Fruit fly (Drosophila melanogaster) whole organism, embryonic: ENCODE results near the gene CG31883.

Experiments used
- Aef1 ChIP-seq: fragments of 200-800 bp; sonication (Bioruptor generic); IDR thresholded peaks from 3 replicates; pipeline ENCODE4 v1.3.6; 2022; ENCODE audit warnings: missing biosample characterization, missing genetic modification characterization
- Atf-2 ChIP-seq: fragments of 200-800 bp; sonication (Bioruptor generic); optimal IDR thresholded peaks from 2 replicates; lab custom pipeline; 2016; ENCODE audit warnings: missing biosample characterization, missing genetic modification characterization
- B-H2 ChIP-seq: fragments of 200-800 bp; sonication (Bioruptor generic); optimal IDR thresholded peaks from 2 replicates; lab custom pipeline; 2018; ENCODE audit warnings: missing biosample characterization, mild to moderate bottlenecking, missing genetic modification characterization
- CG10274 ChIP-seq: fragments of 200-800 bp; sonication (Bioruptor generic); optimal IDR thresholded peaks from 3 replicates; lab custom pipeline; 2017; ENCODE audit warnings: missing biosample characterization, mild to moderate bottlenecking, missing genetic modification characterization
- CG10431 ChIP-seq: fragments of 200-800 bp; sonication (Bioruptor generic); optimal IDR thresholded peaks from 3 replicates; lab custom pipeline; 2018; ENCODE audit warnings: missing biosample characterization, mild to moderate bottlenecking, missing genetic modification characterization
- CG10543 ChIP-seq: fragments of 200-800 bp; sonication (Bioruptor generic); optimal IDR thresholded peaks from 3 replicates; lab custom pipeline; 2017; ENCODE audit warnings: missing biosample characterization, mild to moderate bottlenecking, missing genetic modification characterization, moderate library complexity
- CG10654 ChIP-seq: fragments of 200-800 bp; sonication (Bioruptor generic); optimal IDR thresholded peaks from 2 replicates; lab custom pipeline; 2016; ENCODE audit warnings: missing biosample characterization, missing genetic modification characterization
- CG10959 ChIP-seq: fragments of 200-800 bp; sonication (Bioruptor generic); IDR thresholded peaks from 2 replicates; pipeline ENCODE4 v1.3.6; 2022; ENCODE audit warnings: missing biosample characterization, missing genetic modification characterization
- CG11093 ChIP-seq: fragments of 200-800 bp; sonication (Bioruptor generic); IDR thresholded peaks from 3 replicates; pipeline ENCODE4 v1.3.6; 2022; ENCODE audit warnings: missing biosample characterization, missing genetic modification characterization
- CG11723 ChIP-seq: fragments of 200-800 bp; sonication (Bioruptor generic); optimal IDR thresholded peaks from 2 replicates; lab custom pipeline; 2017; ENCODE audit warnings: missing biosample characterization, mild to moderate bottlenecking, missing genetic modification characterization
- CG12071 ChIP-seq: fragments of 200-800 bp; sonication (Bioruptor generic); optimal IDR thresholded peaks from 3 replicates; lab custom pipeline; 2018; ENCODE audit warnings: missing biosample characterization, mild to moderate bottlenecking, missing genetic modification characterization
- CG12219 ChIP-seq: fragments of 200-800 bp; sonication (Bioruptor generic); optimal IDR thresholded peaks from 3 replicates; lab custom pipeline; 2018; ENCODE audit warnings: missing biosample characterization, mild to moderate bottlenecking, missing genetic modification characterization
- CG12769 ChIP-seq: fragments of 200-800 bp; sonication (Bioruptor generic); optimal IDR thresholded peaks from 2 replicates; lab custom pipeline; 2019; ENCODE audit warnings: missing biosample characterization, mild to moderate bottlenecking, missing genetic modification characterization, moderate library complexity
- CG13424 ChIP-seq: fragments of 200-800 bp; sonication (Bioruptor generic); optimal IDR thresholded peaks from 2 replicates; lab custom pipeline; 2019; ENCODE audit warnings: missing biosample characterization, mild to moderate bottlenecking, missing genetic modification characterization, moderate library complexity
- CG17361 ChIP-seq: fragments of 200-800 bp; sonication (Bioruptor generic); IDR thresholded peaks from 3 replicates; pipeline ENCODE4 v1.3.6; 2022; ENCODE audit warnings: missing biosample characterization, missing genetic modification characterization
- CG1792 ChIP-seq: fragments of 200-800 bp; sonication (Bioruptor generic); optimal IDR thresholded peaks from 2 replicates; lab custom pipeline; 2016; ENCODE audit warnings: missing biosample characterization, missing genetic modification characterization
- CG18599 ChIP-seq: fragments of 200-800 bp; sonication (Bioruptor generic); optimal IDR thresholded peaks from 3 replicates; lab custom pipeline; 2017; ENCODE audit warnings: missing biosample characterization, missing genetic modification characterization, mild to moderate bottlenecking, moderate library complexity, missing genetic modification reagents
- CG2129 ChIP-seq: fragments of 200-800 bp; sonication (Bioruptor generic); IDR thresholded peaks from 2 replicates; pipeline ENCODE4 v1.3.6; 2022; ENCODE audit warnings: missing biosample characterization, missing genetic modification characterization; ENCODE audit not compliant: partially characterized antibody
- CG30403 ChIP-seq: fragments of 200-800 bp; sonication (Bioruptor generic); optimal IDR thresholded peaks from 3 replicates; lab custom pipeline; 2016; ENCODE audit warnings: missing biosample characterization, missing genetic modification characterization
- CG31388 ChIP-seq: fragments of 200-800 bp; sonication (Bioruptor generic); optimal IDR thresholded peaks from 2 replicates; lab custom pipeline; 2016; ENCODE audit warnings: missing biosample characterization, missing genetic modification characterization
- CG3838 ChIP-seq: fragments of 200-800 bp; sonication (Bioruptor generic); optimal IDR thresholded peaks from 3 replicates; lab custom pipeline; 2016; ENCODE audit warnings: missing biosample characterization, missing genetic modification characterization
- CG43689 ChIP-seq: fragments of 200-800 bp; sonication (Bioruptor generic); IDR thresholded peaks from 2 replicates; pipeline ENCODE4 v1.3.6; 2022; ENCODE audit warnings: missing biosample characterization, missing genetic modification characterization
- CG5953 ChIP-seq: fragments of 200-800 bp; sonication (Bioruptor generic); IDR thresholded peaks from 2 replicates; pipeline ENCODE4 v1.3.6; 2022; ENCODE audit warnings: missing biosample characterization, missing genetic modification characterization
- CG7987 ChIP-seq: fragments of 200-800 bp; sonication (Bioruptor generic); optimal IDR thresholded peaks from 2 replicates; lab custom pipeline; 2018; ENCODE audit warnings: missing biosample characterization, mild to moderate bottlenecking, missing genetic modification characterization, moderate library complexity
- CrebB ChIP-seq: fragments of 200-800 bp; sonication (Bioruptor generic); optimal IDR thresholded peaks from 3 replicates; lab custom pipeline; 2018; ENCODE audit warnings: missing biosample characterization, mild to moderate bottlenecking, missing genetic modification characterization
- D19A ChIP-seq: fragments of 200-800 bp; optimal IDR thresholded peaks from 3 replicates; lab custom pipeline; 2019; ENCODE audit warnings: missing biosample characterization, mild to moderate bottlenecking, missing genetic modification characterization, moderate library complexity
- Dek ChIP-seq: fragments of 200-800 bp; sonication (Bioruptor generic); optimal IDR thresholded peaks from 3 replicates; lab custom pipeline; 2019; ENCODE audit warnings: missing biosample characterization, mild to moderate bottlenecking, missing genetic modification characterization, moderate library complexity
- E2f1 ChIP-seq: fragments of 200-800 bp; sonication (Bioruptor generic); IDR thresholded peaks from 2 replicates; pipeline ENCODE4 v1.3.6; 2022; ENCODE audit warnings: missing biosample characterization, missing genetic modification characterization
- ERR ChIP-seq: fragments of 200-800 bp; sonication (Bioruptor generic); optimal IDR thresholded peaks from 2 replicates; lab custom pipeline; 2016; ENCODE audit warnings: missing biosample characterization, missing genetic modification characterization
- Fer2 ChIP-seq: fragments of 200-800 bp; sonication (Bioruptor generic); optimal IDR thresholded peaks from 2 replicates; lab custom pipeline; 2018; ENCODE audit warnings: missing biosample characterization, mild to moderate bottlenecking, missing genetic modification characterization, moderate library complexity
- NFAT ChIP-seq: fragments of 200-800 bp; sonication (Bioruptor generic); IDR thresholded peaks from 2 replicates; pipeline ENCODE4 v1.3.6; 2022; ENCODE audit warnings: missing biosample characterization, missing genetic modification characterization
- Oaz ChIP-seq: fragments of 200-800 bp; sonication (Bioruptor generic); IDR thresholded peaks from 2 replicates; pipeline ENCODE4 v1.3.6; 2022; ENCODE audit warnings: missing biosample characterization, missing genetic modification characterization
- Oli ChIP-seq: fragments of 200-800 bp; sonication (Bioruptor generic); optimal IDR thresholded peaks from 2 replicates; lab custom pipeline; 2018; ENCODE audit warnings: missing biosample characterization, mild to moderate bottlenecking, missing genetic modification characterization, moderate library complexity
- Sry-δ ChIP-seq: fragments of 200-800 bp; sonication (Bioruptor generic); optimal IDR thresholded peaks from 2 replicates; lab custom pipeline; 2016; ENCODE audit warnings: missing biosample characterization, missing genetic modification characterization
- Ssrp ChIP-seq: fragments of 200-800 bp; sonication (Bioruptor generic); optimal IDR thresholded peaks from 2 replicates; lab custom pipeline; 2018; ENCODE audit warnings: missing biosample characterization, mild to moderate bottlenecking, missing genetic modification characterization, moderate library complexity
- Xrp1 ChIP-seq: fragments of 200-800 bp; sonication (Bioruptor generic); IDR thresholded peaks from 2 replicates; pipeline ENCODE4 v1.3.6; 2022; ENCODE audit warnings: missing biosample characterization, missing genetic modification characterization
- crol ChIP-seq: fragments of 200-800 bp; sonication (Bioruptor generic); IDR thresholded peaks from 2 replicates; pipeline ENCODE4 v1.3.6; 2022; ENCODE audit warnings: missing biosample characterization, missing genetic modification characterization
- cwo ChIP-seq: fragments of 200-800 bp; sonication (Bioruptor generic); optimal IDR thresholded peaks from 3 replicates; lab custom pipeline; 2017; ENCODE audit warnings: missing biosample characterization, missing genetic modification characterization, mild to moderate bottlenecking, moderate library complexity, missing genetic modification reagents
- her ChIP-seq: fragments of 200-800 bp; sonication (Bioruptor generic); optimal IDR thresholded peaks from 2 replicates; lab custom pipeline; 2016; ENCODE audit warnings: missing biosample characterization, missing genetic modification characterization
- ind ChIP-seq: fragments of 200-800 bp; sonication (Bioruptor generic); optimal IDR thresholded peaks from 3 replicates; lab custom pipeline; 2016; ENCODE audit warnings: missing biosample characterization, missing genetic modification characterization
- lab ChIP-seq: fragments of 200-800 bp; sonication (Bioruptor generic); optimal IDR thresholded peaks from 3 replicates; lab custom pipeline; 2017; ENCODE audit warnings: missing biosample characterization, missing genetic modification characterization, mild to moderate bottlenecking, moderate library complexity, missing genetic modification reagents
- lmd ChIP-seq: fragments of 200-800 bp; sonication (Bioruptor generic); IDR thresholded peaks from 2 replicates; pipeline ENCODE4 v1.3.6; 2022; ENCODE audit warnings: missing biosample characterization, missing genetic modification characterization
- peb ChIP-seq: fragments of 200-800 bp; sonication (Bioruptor generic); IDR thresholded peaks from 2 replicates; pipeline ENCODE4 v1.3.6; 2022; ENCODE audit warnings: missing biosample characterization, missing genetic modification characterization
- sima ChIP-seq: fragments of 200-800 bp; sonication (Bioruptor generic); optimal IDR thresholded peaks from 2 replicates; lab custom pipeline; 2016; ENCODE audit warnings: missing biosample characterization, missing genetic modification characterization
- so ChIP-seq: fragments of 200-800 bp; sonication (Bioruptor generic); IDR thresholded peaks from 3 replicates; pipeline ENCODE4 v1.3.6; 2022; ENCODE audit warnings: missing biosample characterization, missing genetic modification characterization
- sob ChIP-seq: fragments of 200-800 bp; sonication (Bioruptor generic); IDR thresholded peaks from 2 replicates; pipeline ENCODE4 v1.3.6; 2022; ENCODE audit warnings: missing biosample characterization, missing genetic modification characterization
- sug ChIP-seq: fragments of 200-800 bp; optimal IDR thresholded peaks from 2 replicates; lab custom pipeline; 2019; ENCODE audit warnings: missing biosample characterization, mild to moderate bottlenecking, missing genetic modification characterization, moderate library complexity
- tll ChIP-seq, 2 experiments: fragments of 200-800 bp in 1 of 2; fragments of >200 bp in 1 of 2; sonication (Bioruptor generic) in 1 of 2; optimal IDR thresholded peaks; 2 replicates each; lab custom pipeline; 2017 to 2019; ENCODE audit warnings: missing biosample characterization in 2 of 2, missing genetic modification characterization in 2 of 2, mild to moderate bottlenecking in 1 of 2, moderate library complexity in 1 of 2
- vfl ChIP-seq: fragments of 200-800 bp; sonication (Bioruptor generic); optimal IDR thresholded peaks from 2 replicates; lab custom pipeline; 2016; ENCODE audit warnings: missing biosample characterization, missing genetic modification characterization
- vvl ChIP-seq: fragments of 200-800 bp; sonication (Bioruptor generic); IDR thresholded peaks from 2 replicates; pipeline ENCODE4 v1.3.6; 2022; ENCODE audit warnings: missing biosample characterization, missing genetic modification characterization

The CG31883 gene

dm6 chr2L:9494663-9495417 is 33.5 kb upstream of the CG31883 start, which contains the start of gene Gdi (continued):
- TF ChIP-seq B-H2 (GFP tag; lab: Kevin White, UChicago) (peak; percentile 43), ERR (no peak), CG13424 (tag; lab: Kevin White, UChicago) (peak; percentile 30), Oaz (GFP tag; lab: Robert Waterston, UW) (no peak), peb (GFP tag; lab: Robert Waterston, UW) (no peak), D19A (tag; lab: Kevin White, UChicago) (no peak), CG1792 (GFP tag; lab: Kevin White, UChicago) (peak; percentile 17), CG11723 (GFP tag; lab: Kevin White, UChicago) (no peak), Sry-δ (GFP tag; lab: Kevin White, UChicago) (peak; percentile 46), cwo (GFP tag; lab: Kevin White, UChicago) (no peak), Ssrp (tag; lab: Kevin White, UChicago) (peak; percentile 4), CG10274 (no peak), her (no peak), CG2129 (GFP tag; lab: Robert Waterston, UW) (no peak), tll (GFP tag; optimal IDR thresholded peaks at IDR 0.05; lab: Kevin White, UChicago) (no peak), CG10959 (GFP tag; lab: Robert Waterston, UW) (no peak), CG10543 (GFP tag; lab: Kevin White, UChicago) (peak; percentile 3), CrebB (tag; lab: Kevin White, UChicago) (no peak), CG10431 (GFP tag; lab: Kevin White, UChicago) (no peak), E2f1 (GFP tag; lab: Robert Waterston, UW) (no peak), crol (GFP tag; lab: Robert Waterston, UW) (no peak), CG12071 (GFP tag; lab: Kevin White, UChicago) (no peak), sug (tag; lab: Kevin White, UChicago) (peak; percentile 5), Xrp1 (peak; percentile 38; the same call in 1 of the 2 replicates), Dek (tag; lab: Kevin White, UChicago) (no peak), lab (no peak), so (GFP tag; lab: Robert Waterston, UW) (no peak), Oli (no peak), Aef1 (peak; percentile 30; the same call in 2 of the 3 replicates), CG12769 (peak; percentile 27), Fer2 (tag; lab: Kevin White, UChicago) (peak; percentile 7), Atf-2 (GFP tag; lab: Kevin White, UChicago) (no peak), CG12219 (GFP tag; lab: Kevin White, UChicago) (no peak), NFAT (GFP tag; lab: Robert Waterston, UW) (peak; percentile 61; the same call in 1 of the 2 replicates), sob (GFP tag; lab: Robert Waterston, UW) (peak; percentile 49; the same call in 1 of the 2 replicates), CG3838 (GFP tag; lab: Kevin White, UChicago) (no peak), ind (GFP tag; lab: Kevin White, UChicago) (peak; percentile 42), CG31388 (GFP tag; lab: Kevin White, UChicago) (no peak), sima (GFP tag; lab: Kevin White, UChicago) (no peak), CG43689 (GFP tag; lab: Robert Waterston, UW) (no peak), CG10654 (GFP tag; lab: Kevin White, UChicago) (peak; percentile 12), CG5953 (no peak), CG30403 (GFP tag; lab: Kevin White, UChicago) (peak; percentile 21), CG7987 (GFP tag; lab: Kevin White, UChicago) (no peak), CG11093 (GFP tag; lab: Robert Waterston, UW) (no peak), vfl (GFP tag; lab: Kevin White, UChicago) (no peak), lmd (GFP tag; lab: Robert Waterston, UW) (no peak), CG17361 (GFP tag; lab: Robert Waterston, UW) (peak; percentile 24; the same call in 1 of the 3 replicates), CG18599 (GFP tag; lab: Kevin White, UChicago) (no peak), vvl (GFP tag; lab: Robert Waterston, UW) (peak; percentile 45; the same call in 1 of the 2 replicates)
